Worm (Caenorhabditis elegans) whole organism, L4/young adult: ENCODE results near the gene cutl-18.

Source experiments
- W03F9.2 ChIP-seq: fragments of 150-350 bp; optimal IDR thresholded peaks from 2 replicates; lab custom pipeline; 2014; ENCODE audit warnings: missing biosample characterization, missing genetic modification characterization
- dao-5 ChIP-seq: sonication (generic microtip); optimal IDR thresholded peaks from 2 replicates; lab custom pipeline; 2016; ENCODE audit warnings: missing genotype, missing genetic modification characterization, moderate library complexity, missing compliant biosample characterization
- him-1 ChIP-seq: sonication (generic microtip); optimal IDR thresholded peaks from 2 replicates; lab custom pipeline; 2016; ENCODE audit warnings: missing genotype, missing genetic modification reagents, missing genetic modification characterization, missing compliant biosample characterization

The cutl-18 gene

DNA sequence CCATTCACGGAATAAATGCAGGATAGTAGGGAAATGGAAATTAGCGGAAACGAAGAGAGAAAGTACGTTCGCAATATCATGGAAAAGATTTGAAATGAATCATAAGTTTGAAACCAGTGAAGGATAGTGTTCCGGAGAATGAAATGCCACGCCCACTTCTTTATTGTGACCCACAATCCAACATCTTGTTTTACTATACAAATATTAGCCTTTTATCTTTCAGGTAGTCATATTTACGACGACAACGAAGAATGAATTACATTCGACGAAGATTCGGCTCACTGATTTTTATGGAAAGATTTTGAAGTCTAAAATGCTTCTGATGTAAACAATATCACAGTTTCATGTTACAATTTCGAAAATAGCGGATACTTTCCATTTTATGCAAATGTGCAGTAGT lies at the start of gene cutl-18:
Gene cutl-18, minus strand, starts transcription at position 101 of the 400 bp plus-strand sequence.
- TF ChIP-seq W03F9.2 (no peak), him-1 (tag; lab: Kevin White, UChicago) (no peak), dao-5 (no peak)

DNA sequence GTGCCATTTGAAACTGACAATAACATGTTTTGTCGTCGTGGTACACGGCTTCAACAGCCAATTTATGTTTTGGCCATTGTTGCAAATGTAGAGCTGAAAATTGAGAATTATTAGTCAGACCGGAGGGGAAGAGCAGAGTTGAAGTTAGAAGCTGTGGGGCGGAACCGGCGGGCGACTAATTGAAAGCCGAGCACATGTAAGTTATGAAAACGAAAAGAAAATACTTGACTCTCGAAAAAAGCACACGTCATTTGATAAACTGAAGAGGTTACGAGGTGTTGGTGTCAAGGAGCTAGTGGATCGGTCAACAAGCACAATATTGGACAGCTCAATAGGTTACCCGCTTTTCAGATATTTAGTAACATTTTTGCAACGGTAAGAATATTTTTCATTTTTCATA lies 49.4 kb upstream of the cutl-18 start, which contains the start of gene dop-5:
Gene dop-5, minus strand, starts transcription at position 101 of the 400 bp plus-strand sequence.
- TF ChIP-seq dao-5 (no peak), W03F9.2 (no peak)

DNA sequence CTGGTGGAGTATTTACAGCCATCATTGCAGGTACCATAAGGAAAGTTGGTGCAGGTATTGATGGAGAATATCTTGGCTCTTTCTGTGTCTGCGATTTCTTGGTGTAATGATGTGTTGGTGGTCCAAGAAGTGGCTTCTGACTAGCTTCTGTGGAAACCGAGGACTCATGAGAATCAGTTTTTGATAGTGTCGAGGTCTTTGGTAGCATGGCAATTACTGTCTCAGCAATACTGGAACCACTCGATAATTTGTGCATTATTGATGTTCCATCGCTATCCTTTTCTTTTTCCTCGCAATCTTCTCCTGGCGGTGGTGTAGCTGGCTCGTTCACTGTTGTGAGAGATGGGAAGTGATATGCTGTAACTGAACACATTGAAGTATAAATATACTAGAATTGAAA lies 46.9 kb upstream of the cutl-18 start:
- TF ChIP-seq dao-5 (no peak), him-1 (tag; lab: Kevin White, UChicago) (no peak), W03F9.2 (no peak)

DNA sequence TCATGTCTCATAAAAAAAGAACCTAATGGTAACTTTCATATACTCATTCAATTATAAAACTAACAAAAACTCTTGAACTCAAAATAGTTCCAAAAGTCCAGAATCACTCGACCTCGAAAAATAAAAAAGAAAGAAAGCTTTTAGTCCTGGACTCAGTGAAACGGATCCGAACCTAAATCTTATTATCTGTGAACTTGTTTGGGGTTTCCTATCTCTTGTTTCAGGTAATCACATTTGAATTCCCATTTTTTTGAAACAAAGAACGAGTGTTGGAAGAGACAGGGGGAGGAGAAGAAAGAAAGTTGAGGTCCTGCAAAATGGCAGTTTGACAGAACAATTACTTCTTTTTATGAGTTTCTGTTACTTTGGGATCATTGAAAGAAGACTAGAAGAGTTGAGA lies 37.6 kb upstream of the cutl-18 start:
- TF ChIP-seq dao-5 (no peak), W03F9.2 (no peak), him-1 (tag; lab: Kevin White, UChicago) (no peak)

DNA sequence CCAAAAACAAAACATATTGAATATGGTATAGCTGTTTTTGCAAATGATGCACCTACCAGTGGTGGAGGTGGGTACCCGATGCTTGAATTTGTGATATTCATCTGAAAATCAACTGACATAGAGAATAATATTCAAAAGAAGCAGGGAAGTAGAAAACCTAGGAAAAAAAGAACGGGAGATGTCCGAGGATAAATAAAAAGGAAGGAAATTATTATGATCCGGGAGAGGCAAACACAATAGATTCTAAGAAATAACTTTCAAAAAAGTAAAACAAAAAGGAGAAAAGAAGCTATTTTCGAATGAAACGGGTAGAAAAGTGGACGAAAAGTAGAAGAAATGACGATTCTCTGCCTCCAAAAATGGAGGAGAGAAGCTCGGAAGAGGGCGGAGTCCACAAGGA lies 36.2 kb upstream of the cutl-18 start, which contains the start of gene npr-25:
Gene npr-25, minus strand, starts transcription at position 101 of the 400 bp plus-strand sequence.
- TF ChIP-seq him-1 (tag; lab: Kevin White, UChicago) (no peak), dao-5 (no peak), W03F9.2 (no peak)

DNA sequence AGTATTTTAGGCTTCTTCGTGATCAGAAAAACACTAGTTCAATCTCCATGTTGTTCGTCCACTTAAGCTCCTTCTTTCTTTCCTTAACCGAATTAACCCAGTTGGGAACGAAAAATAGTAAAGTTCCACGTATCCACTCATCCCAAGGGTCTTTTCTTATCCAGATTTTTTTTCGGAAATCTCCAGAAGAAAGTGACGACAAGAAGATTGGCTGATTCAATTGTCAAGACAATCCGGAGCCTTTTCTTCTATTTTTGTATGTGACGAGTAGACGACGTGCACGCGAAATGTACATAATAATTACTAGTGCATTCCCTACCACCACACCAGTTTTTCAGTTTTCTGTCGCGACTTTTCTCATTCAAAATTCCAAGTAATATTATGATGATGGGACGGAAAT lies 34.6 kb upstream of the cutl-18 start:
- TF ChIP-seq W03F9.2, result no peak
- no peak for TF ChIP-seq dao-5
- TF ChIP-seq him-1 (tag; lab: Kevin White, UChicago), result no peak

DNA sequence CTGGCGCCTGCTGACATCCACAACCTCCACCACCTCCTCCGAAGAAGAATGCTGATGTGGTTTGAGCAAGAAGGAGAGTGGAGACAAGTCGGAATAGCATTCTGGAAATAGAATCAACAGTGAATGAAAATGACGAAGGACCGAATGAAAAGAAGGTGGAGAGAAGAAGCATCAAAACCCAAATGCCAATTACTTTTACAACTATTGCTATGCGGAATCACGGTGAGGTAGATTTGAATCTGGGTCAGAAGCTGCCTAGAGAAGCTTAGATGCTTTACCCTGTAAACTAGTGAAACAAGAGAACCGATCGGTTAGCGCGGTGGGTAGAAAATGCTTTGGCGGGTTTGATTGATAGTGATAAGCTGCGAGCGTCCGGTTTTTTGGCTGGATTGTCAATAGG lies 30.2 kb upstream of the cutl-18 start, which contains the start of gene grl-7:
Gene grl-7, minus strand, starts transcription at position 101 of the 400 bp plus-strand sequence.
- TF ChIP-seq him-1 (tag; lab: Kevin White, UChicago) (no peak), W03F9.2 (no peak), dao-5 (no peak)

DNA sequence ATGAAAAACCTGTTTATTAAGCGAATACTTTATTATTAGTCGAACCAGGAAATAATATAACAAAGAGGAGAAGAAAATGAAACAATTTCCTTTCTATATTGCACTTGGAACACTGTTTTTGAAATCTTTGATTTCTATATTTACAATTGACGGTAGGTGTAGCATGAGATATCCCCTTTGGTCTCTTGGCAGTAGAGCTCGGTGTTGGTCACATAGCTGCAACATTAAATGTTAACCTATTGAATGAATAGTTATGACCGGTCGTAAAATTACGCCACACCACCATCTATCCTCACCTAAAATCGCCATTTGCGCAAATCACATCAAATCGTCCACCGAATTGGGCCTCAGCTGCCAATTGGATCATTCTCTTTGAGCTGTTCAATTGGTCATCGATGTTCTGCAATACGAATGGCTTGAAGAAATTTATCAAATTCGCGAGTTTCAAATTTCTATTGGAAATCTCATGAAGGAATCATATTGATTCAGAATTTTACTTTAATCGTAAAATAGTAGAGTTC lies 28.2 kb upstream of the cutl-18 start:
- TF ChIP-seq him-1 (tag; lab: Kevin White, UChicago), result no peak
- TF ChIP-seq W03F9.2, result no peak
- no peak for TF ChIP-seq dao-5

DNA sequence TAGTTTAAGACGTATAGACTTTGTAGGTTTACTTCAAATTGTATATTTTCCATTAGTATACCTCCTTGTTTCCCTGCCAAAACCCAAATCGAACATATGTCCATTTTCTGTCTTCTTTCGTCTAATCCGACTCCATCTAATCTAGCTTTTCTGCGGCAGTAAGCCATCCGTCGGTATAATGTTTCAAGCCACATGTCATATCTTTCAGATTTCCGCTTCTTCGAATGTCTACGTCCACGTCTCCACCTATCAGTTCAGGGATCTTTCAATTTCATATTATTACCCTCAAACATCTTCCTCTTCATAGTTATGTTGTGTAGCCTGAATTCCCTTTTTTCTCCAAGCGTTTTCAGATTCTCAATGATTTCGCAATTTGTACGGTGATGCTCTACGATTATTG lies 27.4 kb upstream of the cutl-18 start:
- TF ChIP-seq W03F9.2 (no peak), him-1 (tag; lab: Kevin White, UChicago) (no peak), dao-5 (no peak)

DNA sequence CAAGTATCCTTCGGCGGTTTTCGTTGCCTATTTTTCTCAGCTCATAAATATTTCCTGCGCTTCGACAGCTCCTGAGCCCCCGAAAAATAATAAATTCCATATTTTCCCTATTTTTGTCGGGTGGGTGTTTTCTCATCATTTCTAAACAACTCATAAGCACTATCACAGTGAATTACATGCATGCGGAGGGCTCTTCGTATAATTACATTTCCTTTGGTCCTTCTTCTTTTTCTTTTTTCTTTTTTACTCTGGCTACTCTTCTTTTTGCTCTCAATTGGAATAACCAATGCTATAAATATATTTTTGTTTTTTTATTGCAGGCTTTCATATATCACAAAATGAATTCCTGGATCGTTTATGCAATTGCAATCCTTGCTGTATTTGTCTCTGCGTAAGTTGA lies 25.2 kb upstream of the cutl-18 start, which contains the start of gene T02E9.5:
Gene T02E9.5, plus strand, starts transcription at position 321 of the 400 bp plus-strand sequence.
- TF ChIP-seq W03F9.2, result no peak

DNA sequence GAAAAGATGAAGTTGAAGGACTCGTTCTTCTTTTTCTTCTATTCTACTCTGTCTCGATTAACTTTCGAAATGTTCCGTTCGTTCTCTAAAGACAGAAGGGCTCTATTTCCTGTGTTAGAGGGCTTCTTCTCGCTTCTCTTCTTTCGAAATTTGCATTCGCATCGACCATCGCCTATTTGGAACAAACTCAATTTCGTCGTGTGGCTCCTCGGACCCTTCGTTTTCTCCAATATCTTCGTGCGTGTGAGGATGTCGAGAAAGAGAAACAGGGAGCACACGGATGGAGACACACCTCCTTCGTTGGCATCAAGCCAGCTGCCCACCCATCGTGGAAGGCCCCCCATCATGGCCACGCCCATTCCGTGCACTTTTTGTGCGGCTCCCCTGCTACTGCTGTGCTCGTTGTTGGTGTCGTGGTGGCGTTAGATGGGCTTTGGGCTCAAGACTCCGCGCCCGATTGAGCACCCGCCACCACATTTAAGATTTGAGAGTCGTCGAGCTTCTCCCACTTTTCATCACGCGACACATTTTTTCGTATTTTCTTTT lies 24.5 kb upstream of the cutl-18 start:
- TF ChIP-seq him-1 (tag; lab: Kevin White, UChicago) (no peak), dao-5 (no peak), W03F9.2 (no peak)

DNA sequence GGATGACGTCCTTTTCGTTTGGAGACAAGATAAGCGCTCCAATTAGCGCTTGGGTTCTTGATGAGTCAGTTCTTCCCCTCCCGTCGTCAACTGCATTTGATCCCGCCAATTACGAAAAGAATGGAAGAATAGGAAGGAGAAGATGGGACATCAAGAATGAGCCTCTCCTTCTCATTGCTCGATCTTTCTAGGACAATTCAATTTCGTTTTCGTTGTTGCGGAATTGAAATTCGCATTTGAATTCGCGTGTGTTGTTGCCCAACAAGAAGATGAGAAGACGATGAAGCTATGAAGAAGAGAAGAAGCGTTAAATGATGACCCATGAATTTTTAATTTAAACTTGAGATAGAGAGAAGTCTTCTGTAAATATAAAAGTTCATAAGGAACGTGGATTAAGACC lies 20.2 kb upstream of the cutl-18 start:
- no peak for TF ChIP-seq him-1 (tag; lab: Kevin White, UChicago)
- no peak for TF ChIP-seq dao-5
- TF ChIP-seq W03F9.2, result no peak

DNA sequence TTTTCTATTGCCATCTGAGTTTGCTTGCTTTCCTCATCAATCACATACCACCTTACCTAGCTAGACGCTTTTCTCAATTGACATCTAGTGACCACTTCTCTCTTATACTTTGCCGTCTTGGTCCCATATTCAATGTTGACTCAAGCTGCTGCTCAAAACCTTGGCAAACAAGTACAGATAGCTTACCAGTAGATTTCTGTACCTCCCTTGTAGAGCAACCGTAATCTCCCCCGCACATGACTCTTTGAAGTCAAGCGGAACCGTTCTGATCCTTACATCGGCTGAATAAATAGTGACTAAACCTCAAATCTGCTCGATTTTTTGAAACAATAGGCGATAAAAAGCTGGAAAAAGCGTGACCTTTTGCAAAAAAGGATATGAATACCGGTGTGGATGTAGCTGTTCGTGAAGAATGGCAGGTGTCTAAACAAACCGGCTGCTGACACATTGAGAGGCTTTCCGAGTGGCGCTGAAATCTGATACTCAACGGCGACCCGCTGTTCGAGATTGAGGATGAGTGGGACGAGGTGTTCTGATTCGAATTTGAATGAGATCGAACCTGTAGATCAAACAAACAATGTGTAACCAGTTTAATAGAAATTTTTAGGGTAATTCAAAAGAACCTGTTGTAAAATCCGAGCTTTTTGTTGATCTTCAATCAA lies 19.2 kb upstream of the cutl-18 start:
- no peak for TF ChIP-seq dao-5
- TF ChIP-seq him-1 (tag; lab: Kevin White, UChicago), result no peak
- no peak for TF ChIP-seq W03F9.2

DNA sequence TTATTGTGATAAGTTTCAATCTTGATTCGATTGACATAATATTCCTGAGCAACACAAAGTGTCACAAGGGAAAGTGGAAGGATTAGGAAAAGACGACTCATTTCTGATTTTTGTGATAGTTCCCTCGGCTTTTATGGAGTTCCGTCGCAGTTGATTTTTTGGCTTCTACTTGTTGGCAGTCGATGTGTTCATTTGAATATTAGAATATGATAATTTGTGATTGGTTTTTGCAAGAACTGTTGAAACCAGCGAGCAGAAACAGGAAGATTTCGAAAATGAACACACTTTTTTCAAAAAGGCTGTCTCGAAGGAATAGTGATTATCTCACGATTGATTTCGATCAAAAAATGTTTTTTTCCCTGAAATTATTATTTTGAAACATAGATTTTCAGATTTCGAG lies 17.5 kb upstream of the cutl-18 start, which contains the start of gene T02E9.6:
Gene T02E9.6, minus strand, starts transcription at position 101 of the 400 bp plus-strand sequence.
- TF ChIP-seq dao-5, result no peak
- no peak for TF ChIP-seq him-1 (tag; lab: Kevin White, UChicago)
- no peak for TF ChIP-seq W03F9.2

DNA sequence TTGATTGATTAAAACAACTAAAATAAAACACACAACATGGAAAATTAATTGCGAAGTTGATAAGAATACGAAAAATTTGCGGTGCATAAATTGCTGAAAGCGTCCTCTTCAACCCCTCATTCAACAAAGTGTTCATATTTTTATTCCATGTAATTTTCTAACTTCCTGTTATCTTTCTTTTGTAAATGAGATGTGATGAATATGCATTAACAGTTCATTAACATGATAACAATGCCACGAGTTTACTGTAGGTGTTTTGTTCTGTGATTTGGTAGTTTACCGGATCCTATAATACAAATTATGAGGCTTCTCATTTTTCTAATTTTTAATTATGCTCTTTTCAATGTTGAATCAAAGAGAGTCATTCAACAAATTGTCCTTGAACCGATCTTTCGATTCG lies 12.4 kb upstream of the cutl-18 start, which contains the start of gene F47G9.6:
Gene F47G9.6, plus strand, starts transcription at position 301 of the 400 bp plus-strand sequence.
- TF ChIP-seq him-1 (tag; lab: Kevin White, UChicago), result no peak
- no peak for TF ChIP-seq dao-5
- no peak for TF ChIP-seq W03F9.2
